Fruit fly (Drosophila melanogaster) whole organism, embryonic: ENCODE data around the gene Grip75.

Experiments used
- ATbp ChIP-seq: fragments of 200-800 bp; sonication (Bioruptor generic); optimal IDR thresholded peaks from 2 replicates; lab custom pipeline; 2017; ENCODE audit warnings: missing biosample characterization, mild to moderate bottlenecking, missing genetic modification characterization, missing genetic modification reagents
- Atf6 ChIP-seq: fragments of 200-800 bp; sonication (Bioruptor generic); IDR thresholded peaks from 2 replicates; pipeline ENCODE4 v1.3.6; 2022; ENCODE audit warnings: missing biosample characterization, missing genetic modification characterization
- B-H1 ChIP-seq: fragments of 200-800 bp; sonication (Bioruptor generic); IDR thresholded peaks from 3 replicates; pipeline ENCODE4 v1.3.6; 2022; ENCODE audit warnings: missing biosample characterization, missing genetic modification characterization
- B-H2 ChIP-seq: fragments of 200-800 bp; sonication (Bioruptor generic); optimal IDR thresholded peaks from 2 replicates; lab custom pipeline; 2018; ENCODE audit warnings: missing biosample characterization, mild to moderate bottlenecking, missing genetic modification characterization
- BtbVII ChIP-seq: fragments of 200-800 bp; sonication (Bioruptor generic); optimal IDR thresholded peaks from 3 replicates; lab custom pipeline; 2017; ENCODE audit warnings: missing biosample characterization, mild to moderate bottlenecking, missing genetic modification characterization
- CG10209 ChIP-seq: fragments of 200-800 bp; sonication (Bioruptor generic); optimal IDR thresholded peaks from 3 replicates; lab custom pipeline; 2017; ENCODE audit warnings: missing biosample characterization, mild to moderate bottlenecking, missing genetic modification characterization, missing genetic modification reagents
- CG10267 ChIP-seq: fragments of 200-800 bp; sonication (Bioruptor generic); optimal IDR thresholded peaks from 2 replicates; lab custom pipeline; 2018; ENCODE audit warnings: missing biosample characterization, mild to moderate bottlenecking, missing genetic modification characterization, moderate library complexity
- CG12071 ChIP-seq: fragments of 200-800 bp; sonication (Bioruptor generic); optimal IDR thresholded peaks from 3 replicates; lab custom pipeline; 2018; ENCODE audit warnings: missing biosample characterization, mild to moderate bottlenecking, missing genetic modification characterization
- CG12219 ChIP-seq: fragments of 200-800 bp; sonication (Bioruptor generic); optimal IDR thresholded peaks from 3 replicates; lab custom pipeline; 2018; ENCODE audit warnings: missing biosample characterization, mild to moderate bottlenecking, missing genetic modification characterization
- CG12391 ChIP-seq: fragments of 200-800 bp; sonication (Bioruptor generic); optimal IDR thresholded peaks from 3 replicates; lab custom pipeline; 2018; ENCODE audit warnings: missing biosample characterization, mild to moderate bottlenecking, missing genetic modification characterization, moderate library complexity
- CG12769 ChIP-seq: fragments of 200-800 bp; sonication (Bioruptor generic); optimal IDR thresholded peaks from 2 replicates; lab custom pipeline; 2019; ENCODE audit warnings: missing biosample characterization, mild to moderate bottlenecking, missing genetic modification characterization, moderate library complexity
- CG13624 ChIP-seq: fragments of 200-800 bp; sonication (Bioruptor generic); optimal IDR thresholded peaks from 2 replicates; lab custom pipeline; 2016; ENCODE audit warnings: missing biosample characterization, missing genetic modification characterization
- CG13894 ChIP-seq: fragments of 200-800 bp; sonication (Bioruptor generic); optimal IDR thresholded peaks from 3 replicates; lab custom pipeline; 2018; ENCODE audit warnings: missing biosample characterization, mild to moderate bottlenecking, missing genetic modification characterization, moderate library complexity
- CG15011 ChIP-seq: fragments of 200-800 bp; sonication (Bioruptor generic); optimal IDR thresholded peaks from 3 replicates; lab custom pipeline; 2018; ENCODE audit warnings: missing biosample characterization, mild to moderate bottlenecking, missing genetic modification characterization
- CG17328 ChIP-seq: fragments of 200-800 bp; sonication (Bioruptor generic); IDR thresholded peaks from 2 replicates; pipeline ENCODE4 v1.3.6; 2022; ENCODE audit warnings: missing biosample characterization, missing genetic modification characterization
- CG18599 ChIP-seq: fragments of 200-800 bp; sonication (Bioruptor generic); optimal IDR thresholded peaks from 3 replicates; lab custom pipeline; 2017; ENCODE audit warnings: missing biosample characterization, missing genetic modification characterization, mild to moderate bottlenecking, moderate library complexity, missing genetic modification reagents
- CG2129 ChIP-seq: fragments of 200-800 bp; sonication (Bioruptor generic); IDR thresholded peaks from 2 replicates; pipeline ENCODE4 v1.3.6; 2022; ENCODE audit warnings: missing biosample characterization, missing genetic modification characterization; ENCODE audit not compliant: partially characterized antibody
- CG30020 ChIP-seq: fragments of 200-800 bp; optimal IDR thresholded peaks from 2 replicates; lab custom pipeline; 2019; ENCODE audit warnings: missing biosample characterization, mild to moderate bottlenecking, missing genetic modification characterization, moderate library complexity
- CG3065 ChIP-seq: fragments of 200-800 bp; sonication (Bioruptor generic); optimal IDR thresholded peaks from 2 replicates; lab custom pipeline; 2016; ENCODE audit warnings: missing biosample characterization, missing genetic modification characterization
- CG6813 ChIP-seq: fragments of 200-800 bp; sonication (Bioruptor generic); optimal IDR thresholded peaks from 2 replicates; lab custom pipeline; 2017; ENCODE audit warnings: missing biosample characterization, missing genetic modification characterization, mild to moderate bottlenecking, moderate library complexity, missing genetic modification reagents
- CG8089 ChIP-seq: fragments of 200-800 bp; sonication (Bioruptor generic); optimal IDR thresholded peaks from 3 replicates; lab custom pipeline; 2016; ENCODE audit warnings: missing biosample characterization, missing genetic modification characterization
- Dll ChIP-seq: fragments of 200-800 bp; sonication (Bioruptor generic); IDR thresholded peaks from 4 replicates; pipeline ENCODE4 v1.3.6; 2022; ENCODE audit warnings: missing biosample characterization, missing genetic modification characterization; ENCODE audit not compliant: partially characterized antibody
- Dref ChIP-seq: fragments of 200-800 bp; sonication (Bioruptor generic); IDR thresholded peaks from 2 replicates; pipeline ENCODE4 v1.3.6; 2022; ENCODE audit warnings: missing biosample characterization, missing genetic modification characterization
- E2f1 ChIP-seq: fragments of 200-800 bp; sonication (Bioruptor generic); IDR thresholded peaks from 2 replicates; pipeline ENCODE4 v1.3.6; 2022; ENCODE audit warnings: missing biosample characterization, missing genetic modification characterization
- GATAe ChIP-seq: fragments of 200-800 bp; sonication (Bioruptor generic); conservative IDR thresholded peaks from 2 replicates; pipeline ENCODE4 v1.3.6; 2022; ENCODE audit warnings: missing biosample characterization, missing genetic modification characterization
- Hey ChIP-seq: fragments of 200-800 bp; sonication (Bioruptor generic); optimal IDR thresholded peaks from 3 replicates; lab custom pipeline; 2018; ENCODE audit warnings: missing biosample characterization, mild to moderate bottlenecking, missing genetic modification characterization
- NfI ChIP-seq: fragments of 200-800 bp; sonication (Bioruptor generic); optimal IDR thresholded peaks from 3 replicates; lab custom pipeline; 2018; ENCODE audit warnings: missing biosample characterization, mild to moderate bottlenecking, missing genetic modification characterization, moderate library complexity
- Optix ChIP-seq: fragments of 200-800 bp; sonication (Bioruptor generic); IDR thresholded peaks from 3 replicates; pipeline ENCODE4 v1.3.6; 2022; ENCODE audit warnings: missing biosample characterization, missing genetic modification characterization
- Scr ChIP-seq: fragments of 200-800 bp; sonication (Bioruptor generic); IDR thresholded peaks from 2 replicates; pipeline ENCODE4 v1.3.6; 2022; ENCODE audit warnings: missing biosample characterization, missing genetic modification characterization; ENCODE audit not compliant: partially characterized antibody
- Vsx1 ChIP-seq: fragments of 200-800 bp; sonication (Bioruptor generic); optimal IDR thresholded peaks from 2 replicates; lab custom pipeline; 2017; ENCODE audit warnings: missing biosample characterization, mild to moderate bottlenecking, missing genetic modification characterization, missing genetic modification reagents
- YL-1 ChIP-seq: fragments of 200-800 bp; sonication (Bioruptor generic); optimal IDR thresholded peaks from 3 replicates; lab custom pipeline; 2017; ENCODE audit warnings: missing biosample characterization, mild to moderate bottlenecking, missing genetic modification characterization
- ac ChIP-seq: fragments of 200-800 bp; sonication (Bioruptor generic); optimal IDR thresholded peaks from 3 replicates; lab custom pipeline; 2017; ENCODE audit warnings: missing biosample characterization, mild to moderate bottlenecking, missing genetic modification characterization
- aop ChIP-seq: fragments of 200-800 bp; sonication (Bioruptor generic); IDR thresholded peaks from 2 replicates; pipeline ENCODE4 v1.3.6; 2022; ENCODE audit warnings: missing biosample characterization, missing genetic modification characterization
- ase ChIP-seq: fragments of 200-800 bp; sonication (Bioruptor generic); IDR thresholded peaks from 3 replicates; pipeline ENCODE4 v1.3.6; 2022; ENCODE audit warnings: missing biosample characterization, missing genetic modification characterization
- br ChIP-seq: fragments of >200 bp; optimal IDR thresholded peaks from 2 replicates; lab custom pipeline; 2017
- btn ChIP-seq: fragments of 200-800 bp; sonication (Bioruptor generic); optimal IDR thresholded peaks from 2 replicates; lab custom pipeline; 2016; ENCODE audit warnings: missing biosample characterization, missing genetic modification characterization
- dmrt99B ChIP-seq: fragments of 200-800 bp; sonication (Bioruptor generic); optimal IDR thresholded peaks from 2 replicates; lab custom pipeline; 2018; ENCODE audit warnings: missing biosample characterization, mild to moderate bottlenecking, missing genetic modification characterization, moderate library complexity
- en ChIP-seq: fragments of 200-800 bp; sonication (Bioruptor generic); optimal IDR thresholded peaks from 2 replicates; lab custom pipeline; 2016; ENCODE audit warnings: missing biosample characterization, missing genetic modification characterization
- eyg ChIP-seq: fragments of 200-800 bp; sonication (Bioruptor generic); optimal IDR thresholded peaks from 3 replicates; lab custom pipeline; 2016; ENCODE audit warnings: missing biosample characterization, missing genetic modification characterization
- gcm ChIP-seq: fragments of 200-800 bp; sonication (Bioruptor generic); optimal IDR thresholded peaks from 2 replicates; lab custom pipeline; 2019; ENCODE audit warnings: missing biosample characterization, mild to moderate bottlenecking, missing genetic modification characterization, moderate library complexity
- hb ChIP-seq: fragments of 200-800 bp; sonication (Bioruptor generic); IDR thresholded peaks from 3 replicates; pipeline ENCODE4 v1.3.6; 2022; ENCODE audit warnings: missing biosample characterization, missing genetic modification characterization; ENCODE audit not compliant: partially characterized antibody
- kay ChIP-seq: fragments of 200-800 bp; sonication (Bioruptor generic); optimal IDR thresholded peaks from 2 replicates; lab custom pipeline; 2016; ENCODE audit warnings: missing biosample characterization, missing genetic modification characterization
- nerfin-2 ChIP-seq: fragments of 200-800 bp; sonication (Bioruptor generic); IDR thresholded peaks from 2 replicates; pipeline ENCODE4 v1.3.6; 2022; ENCODE audit warnings: missing biosample characterization, missing genetic modification characterization; ENCODE audit not compliant: partially characterized antibody
- phol ChIP-seq: fragments of 200-800 bp; sonication (Bioruptor generic); optimal IDR thresholded peaks from 3 replicates; lab custom pipeline; 2018; ENCODE audit warnings: missing biosample characterization, mild to moderate bottlenecking, missing genetic modification characterization, moderate library complexity
- sc ChIP-seq, 3 experiments: fragments of >200 bp in 2 of 3; fragments of 200-800 bp in 1 of 3; sonication (Bioruptor generic) in 1 of 3; optimal IDR thresholded peaks; 2 replicates in 2 of 3; 3 replicates in 1 of 3; lab custom pipeline; 2017; ENCODE audit warnings: mild to moderate bottlenecking in 1 of 3, missing biosample characterization in 1 of 3, missing genetic modification characterization in 1 of 3, missing genetic modification reagents in 1 of 3
- slou ChIP-seq: fragments of 200-800 bp; sonication (Bioruptor generic); optimal IDR thresholded peaks from 3 replicates; lab custom pipeline; 2016; ENCODE audit warnings: missing biosample characterization, missing genetic modification characterization
- tll ChIP-seq, 2 experiments: fragments of 200-800 bp in 1 of 2; fragments of >200 bp in 1 of 2; sonication (Bioruptor generic) in 1 of 2; optimal IDR thresholded peaks; 2 replicates each; lab custom pipeline; 2017 to 2019; ENCODE audit warnings: missing biosample characterization in 2 of 2, missing genetic modification characterization in 2 of 2, mild to moderate bottlenecking in 1 of 2, moderate library complexity in 1 of 2
- vnd ChIP-seq: fragments of 200-800 bp; sonication (Bioruptor generic); IDR thresholded peaks from 3 replicates; pipeline ENCODE4 v1.3.6; 2022; ENCODE audit warnings: missing biosample characterization, missing genetic modification characterization; ENCODE audit not compliant: partially characterized antibody

Gene Grip75

dm6 chr2L:10522174-10522893 lies 39.2 kb downstream of the Grip75 start (continued):
- TF ChIP-seq ase (GFP tag; lab: Robert Waterston, UW) (peak; percentile 60; the same call in 1 of the 3 replicates), CG30020 (no peak), NfI (GFP tag; lab: Kevin White, UChicago) (peak; percentile 28), Atf6 (GFP tag; lab: Robert Waterston, UW) (peak; percentile 60; the same call in 1 of the 2 replicates), CG10267 (tag; lab: Kevin White, UChicago) (peak; percentile 18), CG12219 (GFP tag; lab: Kevin White, UChicago) (no peak), CG10209 (GFP tag; lab: Kevin White, UChicago) (peak; percentile 74), BtbVII (GFP tag; lab: Kevin White, UChicago) (peak; percentile 56), E2f1 (GFP tag; lab: Robert Waterston, UW) (peak; percentile 65), CG12071 (GFP tag; lab: Kevin White, UChicago) (no peak), Scr (no peak), eyg (GFP tag; lab: Kevin White, UChicago) (no peak), dmrt99B (tag; lab: Kevin White, UChicago) (peak; percentile 74), btn (GFP tag; lab: Kevin White, UChicago) (no peak), Hey (tag; lab: Kevin White, UChicago) (no peak), B-H1 (peak; percentile 46; the same call in 2 of the 3 replicates), en (GFP tag; lab: Kevin White, UChicago) (no peak), CG18599 (GFP tag; lab: Kevin White, UChicago) (peak; percentile 74), ac (no peak), vnd (GFP tag; lab: Robert Waterston, UW) (no peak), CG12391 (tag; lab: Kevin White, UChicago) (peak; percentile 67), br (lab: Kevin White, UChicago) (no peak), aop (GFP tag; lab: Robert Waterston, UW) (no peak), slou (GFP tag; lab: Kevin White, UChicago) (peak; percentile 15), CG13624 (GFP tag; lab: Kevin White, UChicago) (no peak), CG2129 (no peak), CG13894 (no peak), CG3065 (GFP tag; lab: Kevin White, UChicago) (peak; percentile 18), GATAe (GFP tag; lab: Robert Waterston, UW) (no peak), CG17328 (GFP tag; lab: Robert Waterston, UW) (peak; percentile 37; the same call in 1 of the 2 replicates), Optix (GFP tag; lab: Robert Waterston, UW) (peak; percentile 40; the same call in 1 of the 3 replicates), CG8089 (GFP tag; lab: Kevin White, UChicago) (no peak), CG15011 (GFP tag; lab: Kevin White, UChicago) (peak; percentile 50), gcm (peak; percentile 19), ATbp (GFP tag; lab: Kevin White, UChicago) (peak; percentile 51), Dref (GFP tag; lab: Robert Waterston, UW) (no peak), tll (GFP tag; optimal IDR thresholded peaks at IDR 0.05; lab: Kevin White, UChicago) (no peak), Vsx1 (GFP tag; lab: Kevin White, UChicago) (peak; percentile 4), phol (tag; lab: Kevin White, UChicago) (peak; percentile 75), YL-1 (GFP tag; lab: Kevin White, UChicago) (no peak), B-H2 (GFP tag; lab: Kevin White, UChicago) (no peak), Dll (GFP tag; lab: Robert Waterston, UW) (no peak), nerfin-2 (GFP tag; lab: Robert Waterston, UW) (no peak), kay (GFP tag; lab: Kevin White, UChicago) (no peak), CG6813 (GFP tag; lab: Kevin White, UChicago) (peak; percentile 36), CG12769 (tag; lab: Kevin White, UChicago) (peak; percentile 73), hb (no peak), sc (optimal IDR thresholded peaks at IDR 0.05; lab: Kevin White, UChicago) (no peak), sc (GFP tag; optimal IDR thresholded peaks at IDR 0.05; lab: Kevin White, UChicago) (peak; percentile 25)
